Worm (Caenorhabditis elegans) whole organism, young adult: ENCODE results near the gene nhr-86.

Source experiments
- C17E4.6 ChIP-seq: fragments of 200-800 bp; sonication (Bioruptor generic); IDR thresholded peaks from 2 replicates; pipeline ENCODE4 v1.3.6; 2022; ENCODE audit warnings: missing genetic modification reagents, missing genetic modification characterization, missing compliant biosample characterization
- F22D6.2 ChIP-seq: sonication (generic microtip); optimal IDR thresholded peaks from 2 replicates; lab custom pipeline; 2016; ENCODE audit warnings: mild to moderate bottlenecking, missing genetic modification characterization, missing compliant biosample characterization
- F33H1.4 ChIP-seq: fragments of 200-800 bp; sonication (Bioruptor generic); IDR thresholded peaks from 2 replicates; pipeline ENCODE4 v1.3.6; 2022; ENCODE audit warnings: missing genetic modification reagents, missing genetic modification characterization, missing compliant biosample characterization
- F37B4.10 ChIP-seq: fragments of 200-800 bp; sonication (Bioruptor generic); IDR thresholded peaks from 2 replicates; pipeline ENCODE4 v1.3.6; 2022; ENCODE audit warnings: missing genetic modification characterization, missing compliant biosample characterization
- F39B2.1 ChIP-seq: fragments of 200-800 bp; sonication (Bioruptor generic); IDR thresholded peaks from 2 replicates; pipeline ENCODE4 v1.3.6; 2022; ENCODE audit warnings: missing genetic modification reagents, missing genetic modification characterization, missing compliant biosample characterization
- F52B5.7 ChIP-seq: sonication (generic microtip); optimal IDR thresholded peaks from 2 replicates; lab custom pipeline; 2016; ENCODE audit warnings: mild to moderate bottlenecking, missing genetic modification characterization, missing compliant biosample characterization
- F57C9.4 ChIP-seq: sonication (generic microtip); optimal IDR thresholded peaks from 2 replicates; lab custom pipeline; 2017; ENCODE audit warnings: mild to moderate bottlenecking, missing genetic modification characterization, missing compliant biosample characterization
- T07F8.4 ChIP-seq: sonication (generic microtip); optimal IDR thresholded peaks from 2 replicates; lab custom pipeline; 2016; ENCODE audit warnings: mild to moderate bottlenecking, missing genetic modification characterization, moderate library complexity, missing compliant biosample characterization
- Y53F4B.3 ChIP-seq: fragments of 200-800 bp; sonication (Bioruptor generic); IDR thresholded peaks from 2 replicates; pipeline ENCODE4 v1.3.6; 2022; ENCODE audit warnings: missing genetic modification reagents, missing genetic modification characterization, missing compliant biosample characterization
- Y53G8AR.9 ChIP-seq: fragments of 200-800 bp; sonication (Bioruptor generic); conservative IDR thresholded peaks from 2 replicates; pipeline ENCODE4 v1.3.6; 2022; ENCODE audit warnings: missing genetic modification reagents, missing genetic modification characterization, missing compliant biosample characterization
- Y79H2A.3 ChIP-seq: fragments of 200-800 bp; sonication (Bioruptor generic); conservative IDR thresholded peaks from 2 replicates; pipeline ENCODE4 v1.3.6; 2022; ENCODE audit warnings: missing genetic modification reagents, missing genetic modification characterization, missing compliant biosample characterization
- Y95B8A.8 ChIP-seq: fragments of 200-800 bp; sonication (Bioruptor generic); IDR thresholded peaks from 2 replicates; pipeline ENCODE4 v1.3.6; 2022; ENCODE audit warnings: missing genetic modification reagents, missing genetic modification characterization, missing compliant biosample characterization
- ama-1 ChIP-seq, 3 experiments: fragments of 150-350 bp in 1 of 3; sonication (generic microtip) in 2 of 3; optimal IDR thresholded peaks; 2 replicates each; lab custom pipeline; 2014 to 2018; ENCODE audit warnings: missing biosample characterization in 2 of 3, missing genetic modification characterization in 2 of 3, missing genetic modification reagents in 2 of 3
- athp-1 ChIP-seq: sonication (generic microtip); optimal IDR thresholded peaks from 2 replicates; lab custom pipeline; 2017; ENCODE audit warnings: mild to moderate bottlenecking, missing genetic modification characterization, missing compliant biosample characterization
- bed-1 ChIP-seq: fragments of 200-800 bp; sonication (Bioruptor generic); IDR thresholded peaks from 2 replicates; pipeline ENCODE4 v1.3.6; 2022; ENCODE audit warnings: missing genetic modification reagents, missing genetic modification characterization, missing compliant biosample characterization
- bed-2 ChIP-seq: fragments of 200-800 bp; sonication (Bioruptor generic); IDR thresholded peaks from 2 replicates; pipeline ENCODE4 v1.3.6; 2022; ENCODE audit warnings: missing genetic modification reagents, missing genetic modification characterization, missing compliant biosample characterization
- cebp-2 ChIP-seq: fragments of 200-800 bp; sonication (Bioruptor generic); IDR thresholded peaks from 2 replicates; pipeline ENCODE4 v1.3.6; 2022; ENCODE audit warnings: missing genetic modification characterization, missing compliant biosample characterization
- ceh-100 ChIP-seq: fragments of 200-800 bp; sonication (Bioruptor generic); IDR thresholded peaks from 2 replicates; pipeline ENCODE4 v1.3.6; 2022; ENCODE audit warnings: missing genetic modification reagents, missing genetic modification characterization, missing compliant biosample characterization
- ceh-91 ChIP-seq: fragments of 200-800 bp; sonication (Bioruptor generic); IDR thresholded peaks from 2 replicates; pipeline ENCODE4 v1.3.6; 2022; ENCODE audit warnings: missing genetic modification reagents, missing genetic modification characterization, missing compliant biosample characterization
- egl-18 ChIP-seq: fragments of 200-800 bp; sonication (Bioruptor generic); IDR thresholded peaks from 2 replicates; pipeline ENCODE4 v1.3.6; 2022; ENCODE audit warnings: missing genetic modification reagents, missing genetic modification characterization, missing compliant biosample characterization
- egrh-3 ChIP-seq: fragments of 200-800 bp; sonication (Bioruptor generic); IDR thresholded peaks from 2 replicates; pipeline ENCODE4 v1.3.6; 2022; ENCODE audit warnings: missing genetic modification reagents, missing genetic modification characterization, missing compliant biosample characterization
- fkh-3 ChIP-seq: sonication (generic microtip); optimal IDR thresholded peaks from 2 replicates; lab custom pipeline; 2016; ENCODE audit warnings: mild to moderate bottlenecking, missing genetic modification characterization, missing compliant biosample characterization
- hlh-12 ChIP-seq: sonication (generic microtip); optimal IDR thresholded peaks from 2 replicates; lab custom pipeline; 2016; ENCODE audit warnings: missing genetic modification characterization, missing compliant biosample characterization
- hlh-26 ChIP-seq: fragments of 200-800 bp; sonication (Bioruptor generic); conservative IDR thresholded peaks from 2 replicates; pipeline ENCODE4 v1.3.6; 2022; ENCODE audit warnings: missing genetic modification reagents, missing genetic modification characterization, missing compliant biosample characterization
- hrde-1 ChIP-seq: sonication (generic microtip); optimal IDR thresholded peaks from 2 replicates; lab custom pipeline; 2016; ENCODE audit warnings: missing genetic modification characterization, mild to moderate bottlenecking, missing compliant biosample characterization, moderate library complexity, missing genotype, missing genetic modification reagents, borderline replicate concordance
- hsf-1 ChIP-seq: fragments of 200-800 bp; sonication (Bioruptor generic); IDR thresholded peaks from 2 replicates; pipeline ENCODE4 v1.3.6; 2022; ENCODE audit warnings: missing genetic modification reagents, missing genetic modification characterization, missing compliant biosample characterization
- lin-26 ChIP-seq: fragments of 200-800 bp; sonication (Bioruptor generic); IDR thresholded peaks from 2 replicates; pipeline ENCODE4 v1.3.6; 2022; ENCODE audit warnings: missing genetic modification reagents, missing genetic modification characterization, missing compliant biosample characterization
- lsl-1 ChIP-seq: fragments of 200-800 bp; sonication (Bioruptor generic); optimal IDR thresholded peaks from 2 replicates; lab custom pipeline; 2018; ENCODE audit warnings: mild to moderate bottlenecking, missing genetic modification characterization, moderate library complexity, missing compliant biosample characterization
- madf-10 ChIP-seq: sonication (generic microtip); optimal IDR thresholded peaks from 2 replicates; lab custom pipeline; 2016; ENCODE audit warnings: mild to moderate bottlenecking, missing genetic modification characterization, missing compliant biosample characterization
- madf-3 ChIP-seq: fragments of 200-800 bp; sonication (Bioruptor generic); IDR thresholded peaks from 2 replicates; pipeline ENCODE4 v1.3.6; 2022; ENCODE audit warnings: missing genetic modification reagents, missing genetic modification characterization, missing compliant biosample characterization
- madf-8 ChIP-seq: fragments of 200-800 bp; sonication (Bioruptor generic); conservative IDR thresholded peaks from 2 replicates; pipeline ENCODE4 v1.3.6; 2022; ENCODE audit warnings: missing genetic modification reagents, missing genetic modification characterization, missing compliant biosample characterization
- mcd-1 ChIP-seq: fragments of 200-800 bp; sonication (Bioruptor generic); IDR thresholded peaks from 2 replicates; pipeline ENCODE4 v1.3.6; 2022; ENCODE audit warnings: missing genetic modification reagents, missing genetic modification characterization, missing compliant biosample characterization
- mxl-1 ChIP-seq: sonication (generic microtip); optimal IDR thresholded peaks from 2 replicates; lab custom pipeline; 2016; ENCODE audit warnings: missing genetic modification characterization, missing compliant biosample characterization
- nhr-179 ChIP-seq: sonication (generic microtip); optimal IDR thresholded peaks from 2 replicates; lab custom pipeline; 2016; ENCODE audit warnings: mild to moderate bottlenecking, missing genetic modification characterization, missing compliant biosample characterization
- nhr-80 ChIP-seq: sonication (generic microtip); optimal IDR thresholded peaks from 2 replicates; lab custom pipeline; 2016; ENCODE audit warnings: missing genetic modification characterization, missing compliant biosample characterization
- nhr-90 ChIP-seq: sonication (generic microtip); optimal IDR thresholded peaks from 2 replicates; lab custom pipeline; 2016; ENCODE audit warnings: missing genotype, mild to moderate bottlenecking, missing genetic modification characterization, missing compliant biosample characterization
- pha-4 ChIP-seq: fragments of 150-350 bp; sonication (generic microtip); optimal IDR thresholded peaks from 2 replicates; lab custom pipeline; 2014; ENCODE audit warnings: missing biosample characterization, missing genetic modification reagents, missing genetic modification characterization
- tbx-9 ChIP-seq: sonication (generic microtip); optimal IDR thresholded peaks from 2 replicates; lab custom pipeline; 2016; ENCODE audit warnings: borderline replicate concordance, missing genetic modification characterization, inconsistent platforms, missing compliant biosample characterization
- unc-62 ChIP-seq: fragments of 150-350 bp; optimal IDR thresholded peaks from 2 replicates; lab custom pipeline; 2014; ENCODE audit warnings: missing biosample characterization, missing genetic modification reagents, missing genetic modification characterization
- xnd-1 ChIP-seq: sonication (generic microtip); optimal IDR thresholded peaks from 2 replicates; lab custom pipeline; 2016; ENCODE audit warnings: missing genotype, missing genetic modification reagents, missing genetic modification characterization, missing compliant biosample characterization
- zfh-2 ChIP-seq: fragments of 200-800 bp; sonication (Bioruptor generic); conservative IDR thresholded peaks from 2 replicates; pipeline ENCODE4 v1.3.6; 2022; ENCODE audit warnings: missing genetic modification reagents, missing genetic modification characterization, missing compliant biosample characterization
- ztf-22 ChIP-seq: fragments of 200-800 bp; sonication (Bioruptor generic); optimal IDR thresholded peaks from 2 replicates; lab custom pipeline; 2018; ENCODE audit warnings: mild to moderate bottlenecking, missing genetic modification characterization, moderate library complexity, missing compliant biosample characterization
- ztf-28 ChIP-seq: fragments of 200-800 bp; sonication (Bioruptor generic); IDR thresholded peaks from 2 replicates; pipeline ENCODE4 v1.3.6; 2022; ENCODE audit warnings: missing genetic modification reagents, missing genetic modification characterization, missing compliant biosample characterization

nhr-86 gene

ce11 chrV:2051507-2051906, 15.1 kb downstream of the nhr-86 start, which contains the start of gene Y40B10A.11:
Gene Y40B10A.11 (minus strand): TSS chrV:2051607.
- no peak for TF ChIP-seq tbx-9
- TF ChIP-seq Y53G8AR.9 (GFP tag; lab: Robert Waterston, UW): no peak
- TF ChIP-seq pha-4 (tag; lab: Kevin White, UChicago): no peak
- no peak for TF ChIP-seq F33H1.4 (GFP tag; lab: Robert Waterston, UW)
- TF ChIP-seq F52B5.7 (tag; lab: Kevin White, UChicago): no peak
- TF ChIP-seq xnd-1 (tag; lab: Kevin White, UChicago): no peak
- TF ChIP-seq unc-62 (GFP tag; lab: Kevin White, UChicago): no peak
- TF ChIP-seq F57C9.4 (tag; lab: Kevin White, UChicago): no peak
- no peak for TF ChIP-seq T07F8.4 (tag; lab: Kevin White, UChicago)
- TF ChIP-seq Y79H2A.3: no peak
- no peak for TF ChIP-seq F22D6.2 (tag; lab: Kevin White, UChicago)
- no peak for TF ChIP-seq hrde-1
- TF ChIP-seq athp-1 (tag; lab: Kevin White, UChicago): no peak
- no peak for TF ChIP-seq bed-2
- TF ChIP-seq C17E4.6: no peak

- 0 out of 2 replicates have a peak, but pooled peaks have one; percentile 28 for TF ChIP-seq egl-18 (GFP tag; lab: Robert Waterston, UW)
- TF ChIP-seq hlh-26 (GFP tag; lab: Robert Waterston, UW): no peak
- 0 out of 2 replicates have a peak, but pooled peaks have one; percentile 38 for TF ChIP-seq madf-3 (GFP tag; lab: Robert Waterston, UW)
- no peak for TF ChIP-seq Y95B8A.8
- no peak for TF ChIP-seq F37B4.10 (GFP tag; lab: Robert Waterston, UW)
- no peak; the same call in 1 of the 2 replicates for TF ChIP-seq mcd-1 (GFP tag; lab: Robert Waterston, UW)
- TF ChIP-seq hsf-1 (GFP tag; lab: Robert Waterston, UW): 0 out of 2 replicates have a peak, but pooled peaks have one; percentile 8
- TF ChIP-seq egrh-3 (GFP tag; lab: Robert Waterston, UW): peak; percentile 97
- TF ChIP-seq zfh-2 (GFP tag; lab: Robert Waterston, UW): peak; percentile 93
- TF ChIP-seq pha-4 (tag; lab: Kevin White, UChicago): no peak
- no peak for TF ChIP-seq ceh-91 (GFP tag; lab: Robert Waterston, UW)
- TF ChIP-seq ama-1 (optimal IDR thresholded peaks at IDR 0.05; lab: Kevin White, UChicago): no peak
- no peak for TF ChIP-seq ama-1 (GFP tag; optimal IDR thresholded peaks at IDR 0.05; lab: Kevin White, UChicago)
- no peak for TF ChIP-seq F39B2.1 (GFP tag; lab: Robert Waterston, UW)
- no peak for TF ChIP-seq bed-2
- TF ChIP-seq nhr-179 (tag; lab: Kevin White, UChicago): no peak
- 0 out of 2 replicates have a peak, but pooled peaks have one; percentile 48 for TF ChIP-seq lin-26
Observed at ce11 chrV:2050790-2051189, 15.9 kb downstream of the nhr-86 start.

DNA sequence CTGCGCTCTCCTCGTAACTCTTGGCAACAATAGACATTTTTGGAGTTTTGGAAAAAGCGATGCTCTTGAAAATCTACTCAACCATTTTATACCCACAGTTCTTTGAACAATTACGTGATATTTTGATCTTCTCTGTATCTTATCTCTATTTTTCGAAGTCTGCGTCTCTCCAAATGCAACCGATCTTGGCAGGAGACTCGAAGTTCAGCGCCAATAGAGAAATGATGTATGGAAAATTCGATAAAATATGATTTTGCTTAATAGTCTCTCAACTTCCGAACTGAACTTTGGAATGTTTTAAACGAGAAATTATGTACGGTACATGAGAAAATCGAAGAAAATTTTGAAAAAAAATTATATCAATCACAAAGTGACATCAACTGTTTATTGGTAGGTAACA, 16.5 kb downstream of the nhr-86 start, which contains the start of gene comt-4:
TSS of gene comt-4 (minus strand) at position 50 of the 400 bp plus-strand sequence.
- TF ChIP-seq nhr-80 (peak; percentile 31), nhr-90 (tag; lab: Kevin White, UChicago) (no peak), Y53F4B.3 (GFP tag; lab: Robert Waterston, UW) (no peak), Y79H2A.3 (no peak), ztf-22 (GFP tag; lab: Kevin White, UChicago) (no peak), egl-18 (GFP tag; lab: Robert Waterston, UW) (no peak), lin-26 (no peak)

DNA sequence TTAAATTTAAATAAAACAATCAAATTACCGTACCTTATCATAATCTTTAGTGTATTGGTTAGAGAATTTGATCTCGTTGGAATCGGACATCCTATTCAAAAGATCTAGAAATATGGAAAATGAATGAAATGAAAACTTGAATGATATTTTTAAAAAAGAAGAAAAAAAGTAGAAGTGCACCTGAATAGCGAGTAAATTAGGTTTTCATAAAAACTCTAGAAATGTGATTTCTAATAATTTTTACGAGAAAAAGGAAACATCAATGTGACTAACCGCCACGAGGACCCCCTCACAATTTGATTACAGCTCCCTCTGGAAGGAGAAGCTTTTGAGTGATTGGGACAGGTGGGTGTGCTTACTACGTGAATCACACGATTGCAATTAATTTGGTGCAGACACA, 20.7 kb downstream of the nhr-86 start, which contains the start of gene Y40B10A.5:
TSS of gene Y40B10A.5 (minus strand) at position 101 of the 400 bp plus-strand sequence.
- TF ChIP-seq hlh-12 (tag; lab: Kevin White, UChicago) (no peak), ceh-100 (no peak), madf-10 (tag; lab: Kevin White, UChicago) (no peak), F57C9.4 (tag; lab: Kevin White, UChicago) (no peak), bed-1 (GFP tag; lab: Robert Waterston, UW) (no peak), nhr-90 (tag; lab: Kevin White, UChicago) (no peak), lsl-1 (GFP tag; lab: Kevin White, UChicago) (no peak), fkh-3 (tag; lab: Kevin White, UChicago) (no peak), Y53F4B.3 (GFP tag; lab: Robert Waterston, UW) (no peak), madf-8 (GFP tag; lab: Robert Waterston, UW) (no peak), mxl-1 (tag; lab: Kevin White, UChicago) (no peak), ztf-28 (no peak), cebp-2 (GFP tag; lab: Robert Waterston, UW) (no peak), ama-1 (optimal IDR thresholded peaks at IDR 0.05; lab: Kevin White, UChicago) (no peak), ama-1 (GFP tag; optimal IDR thresholded peaks at IDR 0.05; lab: Kevin White, UChicago) (no peak)
